Worm (Caenorhabditis elegans): ENCODE results near the gene swsn-6.

- no peak for TF ChIP-seq elt-3 (tag; optimal IDR thresholded peaks at IDR 0.05)
- no peak for TF ChIP-seq nhr-237 (tag; optimal IDR thresholded peaks at IDR 0.05)
- no peak for TF ChIP-seq nhr-11 (tag; optimal IDR thresholded peaks at IDR 0.05)
- no peak for TF ChIP-seq nhr-12 (tag; optimal IDR thresholded peaks at IDR 0.05)
- no peak for TF ChIP-seq ceh-16 (tag; optimal IDR thresholded peaks at IDR 0.05)
- no peak for TF ChIP-seq ZK546.5 (tag; optimal IDR thresholded peaks at IDR 0.05)
- no peak for TF ChIP-seq zag-1 (tag; optimal IDR thresholded peaks at IDR 0.05)
- no peak for TF ChIP-seq Y55F3AM.14 (GFP tag; optimal IDR thresholded peaks at IDR 0.05)
- TF ChIP-seq nhr-10 (tag; optimal IDR thresholded peaks at IDR 0.05) = no peak
- peak; percentile 37 for TF ChIP-seq snpc-4 (tag; optimal IDR thresholded peaks at IDR 0.05)
- no peak for TF ChIP-seq elt-1 (tag; optimal IDR thresholded peaks at IDR 0.05)
- TF ChIP-seq lsy-2 (tag; optimal IDR thresholded peaks at IDR 0.05) = peak in 1 of 2 experiments; percentile 45
Measured at ce11 chrIV:5368860-5369259, 26.0 kb upstream of the swsn-6 start.
